Worm (Caenorhabditis elegans) whole organism, L4 larva: ENCODE measurements around the gene F59A6.3.

Experiments
- F26F4.8 ChIP-seq: fragments of 200-800 bp; sonication (Bioruptor generic); conservative IDR thresholded peaks from 2 replicates; pipeline ENCODE4 v1.3.6; 2022; ENCODE audit warnings: missing genetic modification characterization, missing compliant biosample characterization
- R02D3.7 ChIP-seq: fragments of 150-350 bp; sonication (generic microtip); optimal IDR thresholded peaks from 3 replicates; lab custom pipeline; 2014; ENCODE audit warnings: missing biosample characterization, missing genetic modification characterization
- T20F7.1 ChIP-seq: fragments of 200-800 bp; sonication (Bioruptor generic); optimal IDR thresholded peaks from 2 replicates; lab custom pipeline; 2018; ENCODE audit warnings: mild to moderate bottlenecking, missing genetic modification characterization, missing compliant biosample characterization
- aha-1 ChIP-seq: fragments of 150-350 bp; peaks from one replicate; lab custom pipeline; 2014; ENCODE audit warnings: missing biosample characterization, missing genetic modification characterization
- ama-1 ChIP-seq: fragments of 150-350 bp; optimal IDR thresholded peaks from 2 replicates; lab custom pipeline; 2014; ENCODE audit warnings: inconsistent platforms, mixed read lengths
- arid-1 ChIP-seq: fragments of 200-800 bp; sonication (Bioruptor generic); conservative IDR thresholded peaks from 2 replicates; pipeline ENCODE4 v1.3.6; 2022; ENCODE audit warnings: missing genetic modification reagents, missing genetic modification characterization, missing compliant biosample characterization
- attf-4 ChIP-seq: sonication (generic microtip); optimal IDR thresholded peaks from 3 replicates; lab custom pipeline; 2017; ENCODE audit warnings: missing biosample characterization, missing genetic modification characterization
- ceh-20 ChIP-seq: fragments of 200-800 bp; sonication (Bioruptor generic); IDR thresholded peaks from 2 replicates; pipeline ENCODE4 v1.3.6; 2022; ENCODE audit warnings: missing genetic modification reagents, missing genetic modification characterization, missing compliant biosample characterization
- ceh-28 ChIP-seq: fragments of 150-350 bp; optimal IDR thresholded peaks from 2 replicates; lab custom pipeline; 2014; ENCODE audit warnings: missing biosample characterization, missing genetic modification reagents, missing genetic modification characterization
- ceh-44 ChIP-seq: fragments of 200-800 bp; sonication (Bioruptor generic); IDR thresholded peaks from 2 replicates; pipeline ENCODE4 v1.3.6; 2022; ENCODE audit warnings: missing genetic modification reagents, missing genetic modification characterization, missing compliant biosample characterization
- ceh-82 ChIP-seq: sonication (generic microtip); optimal IDR thresholded peaks from 2 replicates; lab custom pipeline; 2017; ENCODE audit warnings: missing biosample characterization, missing genetic modification characterization
- ctbp-1 ChIP-seq: fragments of 200-800 bp; sonication (Bioruptor generic); IDR thresholded peaks from 2 replicates; pipeline ENCODE4 v1.3.6; 2022; ENCODE audit warnings: missing genetic modification reagents, missing genetic modification characterization, missing compliant biosample characterization
- daf-19 ChIP-seq: fragments of 200-800 bp; sonication (Bioruptor generic); conservative IDR thresholded peaks from 2 replicates; pipeline ENCODE4 v1.3.6; 2022; ENCODE audit warnings: missing genetic modification characterization, missing compliant biosample characterization
- daf-8 ChIP-seq: fragments of 200-800 bp; sonication (Bioruptor generic); IDR thresholded peaks from 2 replicates; pipeline ENCODE4 v1.3.6; 2022; ENCODE audit warnings: missing genetic modification characterization, missing compliant biosample characterization
- dmd-6 ChIP-seq: fragments of 200-800 bp; sonication (Bioruptor generic); IDR thresholded peaks from 2 replicates; pipeline ENCODE4 v1.3.6; 2022; ENCODE audit warnings: missing genetic modification reagents, missing genetic modification characterization, missing compliant biosample characterization
- dmd-9 ChIP-seq: fragments of 200-800 bp; sonication (Bioruptor generic); IDR thresholded peaks from 2 replicates; pipeline ENCODE4 v1.3.6; 2022; ENCODE audit warnings: missing genetic modification reagents, missing genetic modification characterization, missing compliant biosample characterization
- duxl-1 ChIP-seq: sonication (generic microtip); optimal IDR thresholded peaks from 2 replicates; lab custom pipeline; 2016; ENCODE audit warnings: mild to moderate bottlenecking, missing genetic modification characterization, moderate library complexity, missing compliant biosample characterization; ENCODE audit not compliant: poor library complexity
- dve-1 ChIP-seq: sonication (generic microtip); optimal IDR thresholded peaks from 2 replicates; lab custom pipeline; 2017; ENCODE audit warnings: antibody characterized with exemption, mild to moderate bottlenecking, missing genetic modification characterization, missing compliant biosample characterization; ENCODE audit not compliant: insufficient read depth
- egl-27 ChIP-seq: sonication (generic microtip); optimal IDR thresholded peaks from 3 replicates; lab custom pipeline; 2017; ENCODE audit warnings: missing biosample characterization, missing genetic modification reagents, missing genetic modification characterization
- fkh-10 ChIP-seq: fragments of 150-350 bp; optimal IDR thresholded peaks from 2 replicates; lab custom pipeline; 2014; ENCODE audit warnings: missing biosample characterization, missing genetic modification reagents, missing genetic modification characterization
- hif-1 ChIP-seq, 2 experiments: sonication (generic microtip); optimal IDR thresholded peaks; 2 replicates each; lab custom pipeline; 2016 to 2017; ENCODE audit warnings: missing compliant biosample characterization in 2 of 2, missing genetic modification characterization in 2 of 2, missing genetic modification reagents in 2 of 2, missing genotype in 2 of 2, mild to moderate bottlenecking in 1 of 2
- hlh-11 ChIP-seq: fragments of 200-800 bp; sonication (Bioruptor generic); optimal IDR thresholded peaks from 2 replicates; lab custom pipeline; 2018; ENCODE audit warnings: mild to moderate bottlenecking, missing genetic modification characterization, missing compliant biosample characterization
- hlh-30 ChIP-seq: sonication (generic microtip); optimal IDR thresholded peaks from 2 replicates; lab custom pipeline; 2017; ENCODE audit warnings: antibody characterized with exemption, mild to moderate bottlenecking, missing genetic modification characterization, missing compliant biosample characterization; ENCODE audit not compliant: insufficient read depth
- lin-13 ChIP-seq: fragments of 150-350 bp; optimal IDR thresholded peaks from 2 replicates; lab custom pipeline; 2014; ENCODE audit warnings: missing biosample characterization, missing genetic modification reagents, missing genetic modification characterization
- lin-29 ChIP-seq: fragments of 200-800 bp; sonication (Bioruptor generic); IDR thresholded peaks from 2 replicates; pipeline ENCODE4 v1.3.6; 2022; ENCODE audit warnings: missing genetic modification reagents, missing genetic modification characterization, missing compliant biosample characterization
- lsy-2 ChIP-seq, 2 experiments: fragments of 150-350 bp in 1 of 2; sonication (generic microtip) in 1 of 2; optimal IDR thresholded peaks; 2 replicates each; lab custom pipeline; 2014 to 2017; ENCODE audit warnings: missing biosample characterization in 2 of 2, missing genetic modification characterization in 2 of 2
- madf-5 ChIP-seq, 2 experiments: fragments of 200-800 bp; sonication (Bioruptor generic); IDR thresholded peaks; 2 replicates each; pipeline ENCODE4 v1.3.6; 2022; ENCODE audit warnings: missing compliant biosample characterization in 2 of 2, missing genetic modification characterization in 2 of 2
- mdl-1 ChIP-seq, 2 experiments: fragments of 150-350 bp in 1 of 2; sonication (generic microtip) in 1 of 2; optimal IDR thresholded peaks; 2 replicates each; lab custom pipeline; 2014 to 2017; ENCODE audit warnings: missing biosample characterization in 2 of 2, missing genetic modification characterization in 2 of 2
- mdt-29 ChIP-seq: fragments of 200-800 bp; sonication (Bioruptor generic); IDR thresholded peaks from 2 replicates; pipeline ENCODE4 v1.3.6; 2022; ENCODE audit warnings: missing genetic modification reagents, missing genetic modification characterization, missing compliant biosample characterization
- mep-1 ChIP-seq: fragments of 150-350 bp; sonication (generic microtip); optimal IDR thresholded peaks from 3 replicates; lab custom pipeline; 2014; ENCODE audit warnings: missing biosample characterization, missing genetic modification characterization
- mxl-2 ChIP-seq: fragments of 200-800 bp; sonication (Bioruptor generic); conservative IDR thresholded peaks from 2 replicates; pipeline ENCODE4 v1.3.6; 2022; ENCODE audit warnings: missing genetic modification reagents, missing genetic modification characterization, missing compliant biosample characterization
- mxl-3 ChIP-seq: fragments of 200-800 bp; sonication (Bioruptor generic); optimal IDR thresholded peaks from 2 replicates; lab custom pipeline; 2018; ENCODE audit warnings: mild to moderate bottlenecking, missing genetic modification characterization, missing compliant biosample characterization
- nhr-102 ChIP-seq: sonication (generic microtip); optimal IDR thresholded peaks from 2 replicates; lab custom pipeline; 2016; ENCODE audit warnings: mild to moderate bottlenecking, missing genetic modification characterization, moderate library complexity, missing compliant biosample characterization
- nhr-25 ChIP-seq: sonication (generic microtip); optimal IDR thresholded peaks from 2 replicates; lab custom pipeline; 2017; ENCODE audit warnings: missing genetic modification characterization, mild to moderate bottlenecking, missing compliant biosample characterization, antibody characterized with exemption, moderate library complexity, borderline replicate concordance; ENCODE audit not compliant: insufficient read depth
- nhr-28 ChIP-seq: fragments of 150-350 bp; optimal IDR thresholded peaks from 2 replicates; lab custom pipeline; 2014; ENCODE audit warnings: missing biosample characterization, missing genetic modification characterization
- nhr-42 ChIP-seq: fragments of 200-800 bp; sonication (Bioruptor generic); IDR thresholded peaks from 2 replicates; pipeline ENCODE4 v1.3.6; 2022; ENCODE audit warnings: missing genetic modification characterization, missing compliant biosample characterization
- nhr-76 ChIP-seq: fragments of 150-350 bp; optimal IDR thresholded peaks from 2 replicates; lab custom pipeline; 2014; ENCODE audit warnings: missing biosample characterization, missing genetic modification characterization
- php-3 ChIP-seq: fragments of 200-800 bp; sonication (Bioruptor generic); IDR thresholded peaks from 2 replicates; pipeline ENCODE4 v1.3.6; 2022; ENCODE audit warnings: missing genetic modification reagents, missing genetic modification characterization, missing compliant biosample characterization
- sdz-12 ChIP-seq: fragments of 200-800 bp; sonication (Bioruptor generic); optimal IDR thresholded peaks from 2 replicates; lab custom pipeline; 2018; ENCODE audit warnings: mild to moderate bottlenecking, missing genetic modification characterization, missing compliant biosample characterization
- set-16 ChIP-seq: fragments of 200-800 bp; sonication (Bioruptor generic); IDR thresholded peaks from 2 replicates; pipeline ENCODE4 v1.3.6; 2022; ENCODE audit warnings: missing genetic modification reagents, missing genetic modification characterization, missing compliant biosample characterization
- snpc-4 ChIP-seq: fragments of 150-350 bp; optimal IDR thresholded peaks from 2 replicates; lab custom pipeline; 2014; ENCODE audit warnings: missing biosample characterization, missing genetic modification characterization
- spr-1 ChIP-seq: sonication (generic microtip); optimal IDR thresholded peaks from 2 replicates; lab custom pipeline; 2016; ENCODE audit warnings: mild to moderate bottlenecking, missing genetic modification characterization, missing compliant biosample characterization
- tra-1 ChIP-seq: fragments of 200-800 bp; sonication (Bioruptor generic); IDR thresholded peaks from 2 replicates; pipeline ENCODE4 v1.3.6; 2022; ENCODE audit warnings: missing genetic modification reagents, missing genetic modification characterization, missing compliant biosample characterization
- unc-39 ChIP-seq: sonication (generic microtip); optimal IDR thresholded peaks from 2 replicates; lab custom pipeline; 2017; ENCODE audit warnings: missing biosample characterization, missing genetic modification characterization
- zfp-3 ChIP-seq: fragments of 200-800 bp; sonication (Bioruptor generic); conservative IDR thresholded peaks from 2 replicates; pipeline ENCODE4 v1.3.6; 2022; ENCODE audit warnings: missing genetic modification reagents, missing genetic modification characterization, missing compliant biosample characterization
- ztf-7 ChIP-seq: fragments of 150-350 bp; optimal IDR thresholded peaks from 2 replicates; lab custom pipeline; 2014; ENCODE audit warnings: missing biosample characterization, missing genetic modification characterization

F59A6.3 gene

ce11 chrII:5047279-5047678 lies 39.1 kb downstream of the F59A6.3 start (continued):
- TF ChIP-seq spr-1 (no peak), nhr-28 (peak; percentile 54), mxl-3 (GFP tag; lab: Kevin White, UChicago) (peak; percentile 90), ztf-7 (tag; lab: Kevin White, UChicago) (no peak), php-3 (GFP tag; lab: Robert Waterston, UW) (no peak), nhr-42 (GFP tag; lab: Robert Waterston, UW) (no peak), daf-8 (GFP tag; lab: Robert Waterston, UW) (no peak), unc-39 (no peak), nhr-102 (tag; lab: Kevin White, UChicago) (no peak), attf-4 (no peak), set-16 (GFP tag; lab: Robert Waterston, UW) (no peak), mdt-29 (GFP tag; lab: Robert Waterston, UW) (no peak), ceh-20 (GFP tag; lab: Robert Waterston, UW) (no peak), T20F7.1 (GFP tag; lab: Kevin White, UChicago) (no peak), lsy-2 (tag; optimal IDR thresholded peaks at IDR 0.05; lab: Kevin White, UChicago) (peak in 1 of 2 experiments; percentile 40), nhr-76 (tag; lab: Kevin White, UChicago) (no peak)

ce11 chrII:5048185-5048795 lies 40.2 kb downstream of the F59A6.3 start:
- TF ChIP-seq madf-5 (GFP tag; IDR thresholded peaks at IDR 0.05; lab: Robert Waterston, UW) (no peak), attf-4 (no peak), mxl-2 (GFP tag; lab: Robert Waterston, UW) (no peak), sdz-12 (GFP tag; lab: Kevin White, UChicago) (no peak), dve-1 (tag; lab: Kevin White, UChicago) (peak; percentile 20), dmd-9 (GFP tag; lab: Robert Waterston, UW) (no peak), ama-1 (no peak), nhr-102 (tag; lab: Kevin White, UChicago) (no peak), daf-19 (no peak), hlh-30 (tag; lab: Kevin White, UChicago) (peak; percentile 60), nhr-76 (tag; lab: Kevin White, UChicago) (no peak), hif-1 (tag; optimal IDR thresholded peaks at IDR 0.05; lab: Kevin White, UChicago) (no peak), aha-1 (tag; lab: Kevin White, UChicago) (peak; percentile 92), mdl-1 (tag; optimal IDR thresholded peaks at IDR 0.05; lab: Kevin White, UChicago) (peak in 1 of 2 experiments; percentile 7), zfp-3 (GFP tag; lab: Robert Waterston, UW) (no peak)

- TF ChIP-seq nhr-42 (GFP tag; lab: Robert Waterston, UW) (no peak), R02D3.7 (tag; lab: Kevin White, UChicago) (no peak), nhr-25 (no peak), lin-29 (no peak), php-3 (GFP tag; lab: Robert Waterston, UW) (no peak), nhr-28 (peak; percentile 50), lin-13 (GFP tag; lab: Kevin White, UChicago) (no peak), hlh-30 (tag; lab: Kevin White, UChicago) (peak; percentile 1), ceh-28 (no peak), dmd-6 (no peak), mep-1 (tag; lab: Kevin White, UChicago) (peak; percentile 9), unc-39 (no peak), mdt-29 (GFP tag; lab: Robert Waterston, UW) (no peak), arid-1 (GFP tag; lab: Robert Waterston, UW) (no peak), F26F4.8 (GFP tag; lab: Robert Waterston, UW) (no peak), snpc-4 (tag; lab: Kevin White, UChicago) (no peak), dmd-9 (GFP tag; lab: Robert Waterston, UW) (no peak), ceh-44 (GFP tag; lab: Robert Waterston, UW) (no peak), mxl-3 (GFP tag; lab: Kevin White, UChicago) (peak; percentile 56), hlh-11 (peak; percentile 25), ceh-82 (tag; lab: Kevin White, UChicago) (no peak), fkh-10 (GFP tag; lab: Kevin White, UChicago) (no peak), duxl-1 (no peak), ctbp-1 (GFP tag; lab: Robert Waterston, UW) (no peak), egl-27 (tag; lab: Kevin White, UChicago) (no peak), nhr-76 (tag; lab: Kevin White, UChicago) (no peak), mdl-1 (tag; optimal IDR thresholded peaks at IDR 0.05; lab: Kevin White, UChicago) (peak in 1 of 2 experiments; percentile 35), tra-1 (GFP tag; lab: Robert Waterston, UW) (no peak)
Measured at ce11 chrII:5049249-5049648, 41.1 kb downstream of the F59A6.3 start.
